Fruit fly (Drosophila melanogaster) whole organism: ENCODE measurements around the gene CG31775.

Experiments
- CG8478 ChIP-seq: fragments of >200 bp; optimal IDR thresholded peaks from 2 replicates; lab custom pipeline; 2018; ENCODE audit warnings: inconsistent platforms
- Dll ChIP-seq: fragments of >200 bp; optimal IDR thresholded peaks from 2 replicates; lab custom pipeline; 2017
- EcR ChIP-seq, 2 experiments: fragments of >200 bp; optimal IDR thresholded peaks; 2 replicates each; lab custom pipeline; 2017; ENCODE audit warnings: missing biosample characterization in 2 of 2, missing genetic modification characterization in 2 of 2, missing genetic modification reagents in 2 of 2
- pan ChIP-seq: fragments of >200 bp; optimal IDR thresholded peaks from 2 replicates; lab custom pipeline; 2017
- psq ChIP-seq: fragments of >200 bp; optimal IDR thresholded peaks from 2 replicates; lab custom pipeline; 2017
- usp ChIP-seq: fragments of >200 bp; optimal IDR thresholded peaks from 2 replicates; lab custom pipeline; 2017; ENCODE audit warnings: missing biosample characterization, missing genetic modification characterization, mixed read lengths

DNA sequence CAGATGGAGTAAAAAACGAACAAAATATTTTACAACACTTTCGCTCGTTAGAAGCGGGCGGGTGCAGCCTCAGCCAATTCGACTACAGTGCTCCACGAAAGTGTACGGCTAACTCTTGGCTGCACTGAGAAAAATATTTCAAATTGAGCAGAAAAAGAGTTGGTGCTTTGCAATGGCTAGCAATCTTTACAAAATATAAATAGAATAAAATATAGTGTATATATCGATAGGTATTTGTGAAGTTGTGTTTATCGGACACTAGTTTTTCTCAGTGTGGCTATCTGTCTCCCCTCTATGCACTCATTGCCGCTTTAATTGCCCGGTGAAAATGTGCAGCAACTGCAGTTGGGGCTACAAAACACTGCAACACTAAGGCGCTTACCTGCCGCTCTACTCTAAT lies 36.1 kb downstream of the CG31775 start:
- TF ChIP-seq psq (lab: Kevin White, UChicago) (no peak), Dll (no peak), CG8478 (no peak), pan (lab: Kevin White, UChicago) (no peak), usp (GFP tag; lab: Kevin White, UChicago) (no peak), EcR (GFP tag; optimal IDR thresholded peaks at IDR 0.05; lab: Kevin White, UChicago) (no peak)
